Fruit fly (Drosophila melanogaster): ENCODE data around the gene CG14238.

CG14238 gene

DNA sequence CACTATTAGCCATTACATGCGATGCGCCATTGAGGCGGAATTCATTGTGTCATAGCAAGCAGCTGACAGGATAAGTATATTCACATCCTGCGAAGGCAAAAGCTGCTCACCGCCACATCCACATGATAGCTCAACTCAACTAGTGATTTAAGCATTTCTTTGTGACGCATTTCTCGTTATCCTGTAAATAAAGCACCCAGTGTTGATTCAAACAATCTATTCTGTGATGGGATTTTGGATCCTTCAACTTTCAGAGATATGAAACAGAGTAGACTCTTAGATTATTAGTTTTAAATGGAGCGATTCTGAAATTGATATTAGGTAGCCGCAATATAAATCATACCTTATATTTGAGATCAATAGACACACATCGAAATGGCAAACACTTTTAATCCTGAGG lies 9.3 kb upstream of the CG14238 start, which contains the start of gene Hex-t1:
Gene Hex-t1, plus strand, starts transcription at position 301 of the 400 bp plus-strand sequence.
- TF ChIP-seq CG17801 (GFP tag; optimal IDR thresholded peaks at IDR 0.05; ENCODE audit: partially characterized antibody), result no peak

DNA sequence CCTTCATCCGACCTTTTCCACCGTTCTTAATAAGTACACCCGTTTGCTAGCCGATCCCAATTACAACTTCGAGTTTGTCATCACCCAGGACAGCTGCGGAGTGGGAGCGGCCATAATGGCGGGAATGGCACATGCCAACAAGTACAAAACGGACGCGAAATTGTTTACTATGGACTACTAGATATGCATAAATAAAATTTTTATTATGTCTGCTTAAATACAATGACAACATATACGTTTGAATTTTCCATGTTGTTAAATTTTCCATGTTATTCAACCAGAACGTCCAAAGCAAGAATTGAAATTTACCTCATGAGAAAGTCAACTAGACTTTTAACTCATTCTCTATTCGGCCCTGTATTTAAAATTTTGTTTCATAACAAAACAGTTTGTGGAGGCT lies 7.7 kb upstream of the CG14238 start, which contains the start of gene Hex-t2:
Gene Hex-t2, plus strand, starts transcription at position 301 of the 400 bp plus-strand sequence.
- TF ChIP-seq CG17801 (GFP tag; optimal IDR thresholded peaks at IDR 0.05; ENCODE audit: partially characterized antibody), result no peak

DNA sequence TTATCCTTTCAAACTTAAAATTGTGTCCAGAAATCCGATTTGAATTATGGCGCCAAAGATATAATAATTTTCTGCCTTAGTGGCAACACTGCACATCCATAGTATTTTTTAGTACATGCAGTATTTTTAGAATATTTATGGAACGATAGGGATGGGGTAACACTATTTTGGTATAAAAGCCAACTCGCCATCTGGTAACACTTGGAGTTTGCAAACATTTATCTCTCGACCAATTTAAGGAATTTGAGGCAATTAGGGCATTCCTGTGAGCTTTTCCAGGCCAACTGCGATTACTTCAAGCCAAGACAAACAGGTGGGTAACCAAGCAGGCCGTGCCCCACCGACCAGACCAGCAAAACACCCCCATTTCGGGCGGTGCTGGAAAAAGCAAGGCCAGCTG lies 5.7 kb upstream of the CG14238 start, which contains the start of gene CG5447:
Gene CG5447, plus strand, starts transcription at position 190 of the 400 bp plus-strand sequence.
- no peak for TF ChIP-seq CG17801 (GFP tag; optimal IDR thresholded peaks at IDR 0.05; ENCODE audit: partially characterized antibody)

DNA sequence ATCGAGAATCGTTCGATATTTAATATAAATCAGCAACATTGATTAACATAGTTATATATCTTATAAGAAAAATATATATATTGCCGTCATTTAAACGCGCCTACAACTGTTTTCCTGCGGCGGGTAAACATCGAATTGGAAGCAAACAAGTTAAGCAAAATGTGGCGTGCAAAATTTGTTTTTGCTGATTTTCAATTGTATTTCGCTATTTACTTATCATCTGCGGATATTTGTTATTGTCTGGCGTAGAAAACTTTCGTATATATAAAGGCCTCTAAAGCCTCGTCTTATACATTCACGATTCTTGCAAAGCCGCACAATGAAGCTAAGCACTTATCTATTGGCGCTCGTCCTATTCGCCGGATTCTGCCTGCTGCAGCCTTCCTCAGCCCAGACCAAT lies 3.6 kb upstream of the CG14238 start, which contains the start of gene CG43117:
Gene CG43117, plus strand, starts transcription at position 301 of the 400 bp plus-strand sequence.
- TF ChIP-seq CG17801 (GFP tag; optimal IDR thresholded peaks at IDR 0.05; ENCODE audit: partially characterized antibody), result no peak

DNA sequence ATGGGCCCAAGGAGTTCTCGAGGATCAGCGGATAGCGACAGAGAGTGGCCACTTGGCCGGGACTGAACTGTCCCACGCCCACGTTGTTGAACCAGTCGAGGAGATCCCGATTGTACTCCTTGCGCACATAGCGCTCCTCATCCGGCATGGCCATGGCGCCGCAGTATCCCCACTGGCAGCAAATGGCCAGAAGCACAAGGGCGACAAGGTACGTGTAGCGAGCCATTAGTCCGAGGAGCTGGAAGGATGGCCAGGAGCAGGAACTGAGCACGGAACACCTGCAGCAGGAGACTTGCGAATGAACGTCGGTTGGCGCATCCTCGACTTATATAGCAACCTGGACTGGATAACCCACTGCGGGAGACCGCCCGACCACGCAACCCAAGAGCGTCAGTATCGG lies 2.2 kb upstream of the CG14238 start, which contains the start of gene Pdf:
Gene Pdf, minus strand, starts transcription at position 304 of the 400 bp plus-strand sequence.
- TF ChIP-seq CG17801 (GFP tag; optimal IDR thresholded peaks at IDR 0.05; ENCODE audit: partially characterized antibody), result no peak

DNA sequence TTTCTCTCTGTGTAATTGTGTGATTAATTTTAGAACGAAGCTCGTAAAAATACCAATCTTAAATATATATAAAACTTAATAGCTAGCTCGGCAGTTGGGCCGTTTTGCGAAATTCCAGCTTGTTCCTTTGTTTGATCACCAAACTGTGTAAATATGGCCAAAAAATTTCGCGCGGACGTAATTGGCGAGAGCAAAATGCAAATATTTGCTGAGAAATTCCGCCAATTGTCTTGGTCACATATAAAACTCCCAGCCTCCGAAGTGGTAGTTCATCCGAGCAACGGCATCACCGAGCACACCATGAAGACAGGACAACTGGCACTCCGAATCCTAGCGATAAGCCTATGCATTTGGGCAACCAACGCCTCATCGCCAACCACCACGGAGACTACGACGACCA lies 1.5 kb upstream of the CG14238 start, which contains the start of gene CG14237:
Gene CG14237, plus strand, starts transcription at position 301 of the 400 bp plus-strand sequence.
- TF ChIP-seq CG17801 (GFP tag; optimal IDR thresholded peaks at IDR 0.05; ENCODE audit: partially characterized antibody), result no peak

DNA sequence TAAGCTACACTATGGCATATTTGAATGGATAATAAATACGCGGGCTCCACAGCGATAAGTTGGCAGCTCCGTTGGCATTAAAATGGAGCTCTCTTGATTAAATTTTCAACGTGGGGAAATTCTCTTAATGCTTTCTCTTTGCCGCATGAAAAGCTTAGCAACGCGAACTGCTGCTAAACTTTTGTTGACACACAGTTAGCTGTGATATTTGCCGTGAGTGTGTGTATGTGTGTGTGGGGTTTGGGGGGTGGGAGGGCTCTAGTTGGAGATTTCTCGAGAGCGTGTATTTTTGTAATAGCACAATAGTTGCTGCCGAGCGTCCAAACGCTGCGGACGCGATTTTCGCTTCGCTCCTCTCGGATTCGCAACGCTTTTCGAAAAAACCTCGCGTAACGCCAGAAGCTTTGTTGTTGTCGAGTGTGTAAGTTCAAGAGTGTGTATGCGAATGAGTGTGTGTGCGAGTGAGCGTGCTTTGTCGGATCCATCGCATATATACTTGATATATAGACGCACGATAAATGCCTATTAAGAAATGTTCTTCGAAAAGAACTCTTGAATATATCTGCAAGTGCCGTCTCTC lies 3.3 kb downstream of the CG14238 start, which contains the start of gene CG5455:
Gene CG5455, plus strand, starts transcription at position 302 of the 580 bp plus-strand sequence.
- peak; percentile 85 for TF ChIP-seq CG17801 (GFP tag; optimal IDR thresholded peaks at IDR 0.05; ENCODE audit: partially characterized antibody)

DNA sequence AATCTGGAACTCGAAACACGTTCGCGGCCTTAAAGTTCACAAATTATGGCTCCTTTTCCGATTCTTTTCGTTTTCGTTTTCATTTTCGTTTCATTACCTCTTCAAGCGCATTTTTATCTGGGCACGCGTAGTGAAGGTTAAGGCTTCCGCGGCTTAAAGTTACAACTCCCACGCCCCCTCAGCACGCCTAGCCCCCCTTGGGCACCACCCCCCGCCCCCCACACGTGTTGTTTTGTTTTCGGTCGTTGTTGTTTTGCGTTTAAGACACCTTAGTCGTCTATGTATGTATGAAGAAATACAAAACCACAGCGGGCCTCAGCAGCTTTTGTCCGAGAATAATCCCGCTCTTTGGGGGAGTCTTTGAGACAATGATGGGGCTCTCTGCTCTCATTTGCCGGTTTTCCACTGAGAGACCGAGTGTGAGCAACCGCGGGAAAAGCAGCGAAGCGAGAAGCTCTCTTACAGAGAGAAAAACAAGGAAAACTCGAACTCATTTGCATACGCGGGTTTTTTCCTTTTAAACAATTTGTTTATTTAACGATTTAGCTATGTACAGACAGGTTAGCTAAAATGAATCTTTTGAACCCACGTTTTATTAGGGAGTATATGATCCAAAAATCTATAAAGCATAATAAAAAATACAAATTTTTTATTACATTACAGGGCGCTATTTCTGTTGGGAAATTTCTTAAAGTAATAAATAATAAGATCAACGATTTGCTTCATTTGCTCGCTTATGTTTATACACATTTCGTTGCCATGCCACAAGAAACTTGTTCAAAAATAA lies 4.3 kb downstream of the CG14238 start:
- TF ChIP-seq CG17801 (GFP tag; optimal IDR thresholded peaks at IDR 0.05; ENCODE audit: partially characterized antibody), result no peak

DNA sequence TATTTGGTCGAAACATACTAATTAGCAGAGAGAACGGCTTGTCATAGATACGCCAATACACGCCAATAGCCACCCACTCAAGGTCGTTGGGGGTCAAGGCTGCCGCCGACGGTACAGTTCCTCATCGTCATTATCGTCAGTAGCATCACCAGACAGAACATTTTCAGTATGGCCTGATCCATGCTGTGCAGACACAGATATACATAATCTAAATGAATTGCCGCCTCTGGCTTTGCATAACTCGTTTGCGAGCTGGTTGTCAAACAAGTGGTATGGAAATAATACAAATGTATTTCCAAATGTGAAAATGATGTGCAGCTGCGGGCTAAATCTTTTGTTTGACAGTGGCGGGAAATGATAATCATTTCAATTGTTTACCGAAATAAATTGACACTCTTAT lies 5.1 kb downstream of the CG14238 start:
- no peak for TF ChIP-seq CG17801 (GFP tag; optimal IDR thresholded peaks at IDR 0.05; ENCODE audit: partially characterized antibody)

DNA sequence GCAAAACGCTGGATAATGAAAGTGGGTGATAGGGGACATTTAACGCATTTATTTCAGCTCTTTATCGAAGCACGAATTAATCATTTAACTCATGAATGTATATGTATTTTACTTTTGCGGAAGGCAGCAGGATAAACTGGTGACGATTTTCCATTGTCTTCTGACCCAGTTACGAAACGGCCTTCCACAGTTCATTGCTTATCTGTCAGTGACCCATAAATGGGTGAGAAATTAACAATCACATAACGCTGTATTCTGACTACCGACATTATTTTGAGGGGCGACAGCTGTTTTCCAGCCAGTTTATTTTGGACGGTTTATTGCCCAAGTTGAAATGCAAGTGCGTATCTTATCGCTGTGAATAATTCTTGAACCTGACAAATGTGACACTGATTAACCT lies 5.5 kb downstream of the CG14238 start:
- TF ChIP-seq CG17801 (GFP tag; optimal IDR thresholded peaks at IDR 0.05; ENCODE audit: partially characterized antibody), result no peak

DNA sequence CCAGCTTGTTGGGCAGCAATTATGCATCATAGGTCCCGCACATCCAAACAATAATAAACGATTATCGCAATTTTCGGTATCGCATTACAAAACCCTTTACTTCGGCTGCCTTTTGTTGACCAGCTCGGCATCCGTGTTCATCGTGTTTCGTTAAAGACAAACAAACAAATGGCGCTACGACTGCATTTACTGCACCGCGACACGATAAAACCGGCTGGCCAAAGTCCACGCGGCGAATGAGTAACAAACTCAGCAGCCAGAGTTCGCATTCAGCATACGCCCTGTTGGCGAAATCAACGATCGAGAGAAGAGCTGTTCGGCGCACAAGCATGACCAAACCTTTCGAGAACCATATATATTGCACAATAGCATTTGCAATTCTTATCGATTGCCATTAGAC lies 6.3 kb downstream of the CG14238 start:
- TF ChIP-seq CG17801 (GFP tag; optimal IDR thresholded peaks at IDR 0.05; ENCODE audit: partially characterized antibody), result no peak

DNA sequence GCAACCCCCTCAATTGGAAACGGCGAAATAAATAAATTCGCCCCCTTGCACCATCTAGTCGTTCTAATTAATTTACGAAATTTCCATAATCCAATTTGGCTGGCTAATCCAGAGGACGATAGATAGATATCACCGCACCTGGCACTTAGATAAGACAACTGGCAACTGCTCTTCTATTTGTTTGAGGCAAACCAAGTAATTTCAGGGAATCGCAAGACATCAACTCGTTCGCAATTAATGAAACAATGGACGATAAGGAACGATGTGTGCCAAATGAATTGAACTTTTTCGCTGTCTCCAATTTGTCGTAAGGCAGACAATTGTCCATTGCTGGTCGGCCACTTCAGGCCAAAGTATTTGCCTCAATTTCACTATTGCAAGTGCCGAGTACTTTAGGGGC lies 7.1 kb downstream of the CG14238 start:
- TF ChIP-seq CG17801 (GFP tag; optimal IDR thresholded peaks at IDR 0.05; ENCODE audit: partially characterized antibody), result no peak

DNA sequence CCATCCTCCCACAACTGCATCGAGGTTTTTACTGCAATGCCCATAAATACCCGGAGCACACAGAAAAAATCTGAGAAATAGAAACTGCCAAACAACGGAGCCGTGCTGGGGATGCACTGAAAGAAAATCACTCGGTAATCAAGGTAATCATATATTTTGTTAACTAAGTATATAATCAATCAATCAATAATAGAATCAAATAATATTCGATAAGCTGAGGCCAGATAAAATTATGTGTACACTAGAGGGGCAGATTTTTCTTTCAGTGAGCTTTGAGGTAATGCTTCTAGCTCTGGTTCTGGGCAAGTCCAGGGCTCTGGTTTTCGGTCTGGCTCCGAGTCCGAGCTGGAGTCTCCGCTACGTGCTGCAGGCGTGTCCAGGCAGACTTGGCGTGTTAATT lies 20.0 kb downstream of the CG14238 start:
- no peak for TF ChIP-seq CG17801 (GFP tag; optimal IDR thresholded peaks at IDR 0.05; ENCODE audit: partially characterized antibody)

DNA sequence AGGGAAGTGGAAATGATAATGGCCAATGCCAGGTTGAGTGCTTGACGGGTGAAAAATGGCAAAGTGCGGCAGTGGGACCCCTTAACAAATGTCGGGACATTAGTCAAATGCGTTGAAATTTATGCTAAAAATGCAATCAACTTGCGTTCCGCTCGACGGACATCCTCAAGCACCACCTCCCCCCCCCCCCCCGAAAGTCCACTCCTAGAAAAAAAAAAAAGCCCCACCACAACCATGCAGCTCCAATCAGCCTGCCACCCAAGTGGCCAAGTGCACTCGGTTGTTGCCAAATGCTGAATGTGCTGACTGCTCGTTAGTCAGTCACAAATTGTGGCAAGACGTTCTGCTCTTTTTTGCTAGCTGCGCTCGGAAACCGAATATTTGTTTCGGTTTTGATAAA lies 20.6 kb downstream of the CG14238 start:
- no peak for TF ChIP-seq CG17801 (GFP tag; optimal IDR thresholded peaks at IDR 0.05; ENCODE audit: partially characterized antibody)

DNA sequence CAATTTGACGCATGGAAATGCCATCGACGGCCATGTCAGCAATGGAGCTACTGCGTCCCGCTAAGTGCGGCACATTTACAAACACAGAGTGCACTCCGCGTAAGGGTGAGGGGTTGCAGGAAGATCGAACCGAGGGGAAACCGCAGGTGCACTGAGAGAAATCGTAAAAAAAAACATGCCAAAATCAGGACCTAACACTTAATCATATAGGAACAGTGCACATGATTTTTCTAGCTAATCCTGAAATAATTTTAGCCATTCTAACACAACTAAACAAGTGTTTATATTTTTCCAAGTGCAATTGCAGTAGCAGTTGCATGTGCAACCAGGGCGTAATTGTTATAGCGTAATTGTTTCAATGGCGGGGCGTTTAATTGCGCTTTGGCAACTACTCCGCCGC lies 21.2 kb downstream of the CG14238 start:
- TF ChIP-seq CG17801 (GFP tag; optimal IDR thresholded peaks at IDR 0.05; ENCODE audit: partially characterized antibody), result no peak

DNA sequence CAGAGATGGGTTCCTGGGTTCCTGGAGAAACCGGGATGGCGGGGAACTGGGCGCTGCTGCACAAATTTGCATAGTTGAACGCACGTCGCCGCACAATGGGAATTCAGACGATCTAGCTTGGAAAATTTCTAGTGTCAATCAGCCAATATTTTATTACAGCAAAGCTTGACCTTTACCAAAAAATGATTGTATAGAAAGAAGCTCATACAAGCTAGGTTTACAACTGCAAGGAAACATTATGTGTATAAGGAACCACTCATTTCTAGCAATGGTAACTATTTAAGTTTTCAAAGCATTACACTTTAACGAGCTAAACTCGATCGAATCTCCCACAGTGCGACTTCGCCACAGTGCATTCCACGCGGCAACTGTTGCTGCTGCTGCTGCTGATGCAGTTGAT lies 22.3 kb downstream of the CG14238 start:
- TF ChIP-seq CG17801 (GFP tag; optimal IDR thresholded peaks at IDR 0.05; ENCODE audit: partially characterized antibody), result no peak

All from ovary, adult (tissue).